Fruit fly (Drosophila melanogaster): Measurements from ENCODE around the gene CG3397.
A peak's percentile ranks its signal among the peaks of the same experiment; 100 is the strongest.

CG3397 gene

DNA sequence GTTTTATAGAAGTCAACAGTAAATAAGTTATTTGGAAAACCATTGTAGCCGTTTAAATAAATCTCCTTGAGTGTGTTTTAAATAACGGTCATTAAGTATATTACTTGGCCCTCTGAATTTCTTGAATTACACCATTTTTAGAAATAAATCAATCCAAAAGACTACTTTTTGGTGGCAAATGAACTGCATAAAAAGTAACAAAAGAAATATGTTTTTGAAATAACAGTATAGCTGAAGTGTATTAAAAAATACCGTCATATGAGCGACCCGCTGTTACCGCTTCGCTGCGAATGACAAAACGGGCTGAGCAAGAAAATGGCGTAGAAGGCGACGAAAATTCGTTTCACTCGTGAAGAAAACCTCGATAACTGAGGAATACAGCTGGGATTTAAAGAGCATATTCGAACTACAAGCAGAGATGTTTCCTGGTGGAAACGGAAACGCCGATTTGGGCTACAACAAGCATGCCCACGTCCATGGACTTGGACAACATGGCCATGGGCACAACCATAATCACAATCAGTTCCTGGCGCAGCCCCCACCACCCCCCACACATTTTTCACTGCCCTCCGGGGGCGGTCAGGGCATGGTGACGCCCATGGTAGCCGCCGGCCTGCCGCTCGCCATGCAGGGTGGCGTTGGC, 34.8 kb downstream of the CG3397 start, which contains the start of gene CG31211 (continued):
- TF ChIP-seq ac (GFP tag; optimal IDR thresholded peaks at IDR 0.05): no peak
- TF ChIP-seq CG3995 (GFP tag; optimal IDR thresholded peaks at IDR 0.05): peak; percentile 71
- TF ChIP-seq CG10274 (GFP tag; optimal IDR thresholded peaks at IDR 0.05): no peak
- no peak for TF ChIP-seq hbn (GFP tag; IDR thresholded peaks at IDR 0.05; ENCODE audit: partially characterized antibody)
- no peak for TF ChIP-seq jigr1 (GFP tag; IDR thresholded peaks at IDR 0.05)
- TF ChIP-seq inv (GFP tag; IDR thresholded peaks at IDR 0.05; ENCODE audit: partially characterized antibody): no peak
- no peak for TF ChIP-seq CG9876 (GFP tag; optimal IDR thresholded peaks at IDR 0.05)
- no peak for TF ChIP-seq CG5953 (GFP tag; IDR thresholded peaks at IDR 0.05)
- TF ChIP-seq CG10209 (GFP tag; optimal IDR thresholded peaks at IDR 0.05): no peak
- no peak for TF ChIP-seq tup (GFP tag; optimal IDR thresholded peaks at IDR 0.05)
- TF ChIP-seq NK7.1 (GFP tag; optimal IDR thresholded peaks at IDR 0.05): no peak
- no peak for TF ChIP-seq usp (GFP tag; optimal IDR thresholded peaks at IDR 0.05)
- TF ChIP-seq fd96Cb (tag; optimal IDR thresholded peaks at IDR 0.05): no peak
- TF ChIP-seq Mad (GFP tag; optimal IDR thresholded peaks at IDR 0.05): no peak
- TF ChIP-seq dimm (GFP tag; IDR thresholded peaks at IDR 0.05): no peak
- no peak for TF ChIP-seq Blimp-1 (GFP tag; optimal IDR thresholded peaks at IDR 0.05)
- no peak for TF ChIP-seq CG4854 (GFP tag; optimal IDR thresholded peaks at IDR 0.05)
- TF ChIP-seq al (GFP tag; IDR thresholded peaks at IDR 0.05): no peak
- peak; percentile 79 for TF ChIP-seq Med (GFP tag)
- TF ChIP-seq Trl (optimal IDR thresholded peaks at IDR 0.05): no peak
- TF ChIP-seq Trl (GFP tag; optimal IDR thresholded peaks at IDR 0.05): no peak
- TF ChIP-seq CG4707 (GFP tag; optimal IDR thresholded peaks at IDR 0.05): no peak
- TF ChIP-seq TFAM (GFP tag; optimal IDR thresholded peaks at IDR 0.05): no peak
- peak in 1 of 2 experiments; percentile 70 for TF ChIP-seq tll (GFP tag; optimal IDR thresholded peaks at IDR 0.05)

DNA sequence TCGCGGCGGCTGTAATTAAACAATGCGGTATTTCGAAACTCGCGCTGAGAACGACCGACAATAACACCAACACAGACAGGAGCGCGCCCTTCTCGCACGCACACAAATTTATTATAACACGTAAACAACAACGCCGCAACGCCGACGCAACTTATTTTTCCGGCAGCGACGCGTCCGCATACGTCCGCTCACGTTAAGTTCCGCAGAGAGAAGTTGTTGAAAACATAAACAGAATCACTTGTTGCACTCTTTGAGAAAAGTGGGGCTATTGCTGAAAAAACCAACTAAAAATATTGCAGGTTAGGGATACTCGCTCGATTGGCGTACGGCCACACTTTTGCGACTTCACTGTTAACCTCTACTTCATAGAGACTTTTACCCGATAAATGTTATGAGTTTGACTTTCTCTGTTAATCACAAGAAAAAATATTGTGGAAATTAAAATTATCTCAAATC, 35.4 kb downstream of the CG3397 start, which contains the start of gene Cad87A:
TSS of gene Cad87A (minus strand) at position 227 of the 456 bp plus-strand sequence.
- peak; percentile 46 for TF ChIP-seq CG5180 (GFP tag; optimal IDR thresholded peaks at IDR 0.05)
- no peak for TF ChIP-seq prd (optimal IDR thresholded peaks at IDR 0.05)
- no peak for TF ChIP-seq prd (GFP tag; IDR thresholded peaks at IDR 0.05)
- peak; percentile 57 for TF ChIP-seq p53 (GFP tag; optimal IDR thresholded peaks at IDR 0.05)
- peak; percentile 71 for TF ChIP-seq sd (tag; optimal IDR thresholded peaks at IDR 0.05)
- no peak for TF ChIP-seq CG18619 (GFP tag; optimal IDR thresholded peaks at IDR 0.05)
- no peak for TF ChIP-seq NC2α (GFP tag; optimal IDR thresholded peaks at IDR 0.05)
- TF ChIP-seq jigr1 (GFP tag; IDR thresholded peaks at IDR 0.05): no peak
- no peak for TF ChIP-seq ato (GFP tag; IDR thresholded peaks at IDR 0.05; ENCODE audit: partially characterized antibody)
- peak; percentile 65 for TF ChIP-seq nerfin-1 (tag; optimal IDR thresholded peaks at IDR 0.05)
- TF ChIP-seq Gug (GFP tag; IDR thresholded peaks at IDR 0.05): no peak; the same call in 3 of the 4 replicates
- no peak for TF ChIP-seq yki (optimal IDR thresholded peaks at IDR 0.05)
- no peak for TF ChIP-seq lmd (GFP tag; IDR thresholded peaks at IDR 0.05)
- TF ChIP-seq NFAT (GFP tag; IDR thresholded peaks at IDR 0.05): no peak
- no peak for TF ChIP-seq tin (GFP tag; optimal IDR thresholded peaks at IDR 0.05)
- TF ChIP-seq chif (GFP tag; optimal IDR thresholded peaks at IDR 0.05): no peak
- TF ChIP-seq maf-S (GFP tag; optimal IDR thresholded peaks at IDR 0.05): peak; percentile 15
- no peak for TF ChIP-seq CG6272 (GFP tag; IDR thresholded peaks at IDR 0.05)
- TF ChIP-seq sna (GFP tag; IDR thresholded peaks at IDR 0.05; ENCODE audit: partially characterized antibody): no peak
- TF ChIP-seq Usf (GFP tag; optimal IDR thresholded peaks at IDR 0.05): no peak
- TF ChIP-seq Dip2 (GFP tag; IDR thresholded peaks at IDR 0.05): no peak
- no peak for TF ChIP-seq otp (GFP tag; IDR thresholded peaks at IDR 0.05)
- no peak for TF ChIP-seq E2f1 (GFP tag; IDR thresholded peaks at IDR 0.05)
- TF ChIP-seq D (optimal IDR thresholded peaks at IDR 0.05): no peak
- TF ChIP-seq D (GFP tag; optimal IDR thresholded peaks at IDR 0.05): no peak
- TF ChIP-seq sr (GFP tag; IDR thresholded peaks at IDR 0.05): no peak
- peak; percentile 2 for TF ChIP-seq CG1792 (GFP tag; optimal IDR thresholded peaks at IDR 0.05)
- TF ChIP-seq Drgx (GFP tag; IDR thresholded peaks at IDR 0.05): no peak
- TF ChIP-seq CG8290 (GFP tag; optimal IDR thresholded peaks at IDR 0.05): no peak
- peak in 1 of 2 experiments; percentile 65 for TF ChIP-seq CG8290 (tag; optimal IDR thresholded peaks at IDR 0.05)
